Fruit fly (Drosophila melanogaster) whole organism, embryonic: Measurements from ENCODE around the gene CG6962.

Experiments
- Aef1 ChIP-seq: fragments of 200-800 bp; sonication (Bioruptor generic); IDR thresholded peaks from 3 replicates; pipeline ENCODE4 v1.3.6; 2022; ENCODE audit warnings: missing biosample characterization, missing genetic modification characterization
- B-H2 ChIP-seq: fragments of 200-800 bp; sonication (Bioruptor generic); optimal IDR thresholded peaks from 2 replicates; lab custom pipeline; 2018; ENCODE audit warnings: missing biosample characterization, mild to moderate bottlenecking, missing genetic modification characterization
- CG11560 ChIP-seq: fragments of 200-800 bp; sonication (Bioruptor generic); IDR thresholded peaks from 3 replicates; pipeline ENCODE4 v1.3.6; 2022; ENCODE audit warnings: missing biosample characterization, missing genetic modification characterization
- CG11695 ChIP-seq: fragments of 200-800 bp; sonication (Bioruptor generic); IDR thresholded peaks from 3 replicates; pipeline ENCODE4 v1.3.6; 2022; ENCODE audit warnings: missing biosample characterization, missing genetic modification characterization
- CG12155 ChIP-seq: fragments of 200-800 bp; sonication (Bioruptor generic); optimal IDR thresholded peaks from 3 replicates; lab custom pipeline; 2016; ENCODE audit warnings: missing biosample characterization, missing genetic modification characterization
- CG14667 ChIP-seq: fragments of 200-800 bp; sonication (Bioruptor generic); IDR thresholded peaks from 2 replicates; pipeline ENCODE4 v1.3.6; 2022; ENCODE audit warnings: missing biosample characterization, missing genetic modification characterization
- CG15514 ChIP-seq: fragments of 200-800 bp; sonication (Bioruptor generic); optimal IDR thresholded peaks from 3 replicates; lab custom pipeline; 2017; ENCODE audit warnings: missing biosample characterization, missing genetic modification characterization, mild to moderate bottlenecking, moderate library complexity, missing genetic modification reagents
- CG15601 ChIP-seq: fragments of 200-800 bp; sonication (Bioruptor generic); optimal IDR thresholded peaks from 3 replicates; lab custom pipeline; 2019; ENCODE audit warnings: missing biosample characterization, mild to moderate bottlenecking, missing genetic modification characterization, moderate library complexity
- CG16779 ChIP-seq: fragments of 200-800 bp; sonication (Bioruptor generic); IDR thresholded peaks from 2 replicates; pipeline ENCODE4 v1.3.6; 2022; ENCODE audit warnings: missing biosample characterization, missing genetic modification characterization
- CG18262 ChIP-seq: fragments of 200-800 bp; optimal IDR thresholded peaks from 3 replicates; lab custom pipeline; 2019; ENCODE audit warnings: missing biosample characterization, mild to moderate bottlenecking, missing genetic modification characterization, moderate library complexity
- CG30403 ChIP-seq: fragments of 200-800 bp; sonication (Bioruptor generic); optimal IDR thresholded peaks from 3 replicates; lab custom pipeline; 2016; ENCODE audit warnings: missing biosample characterization, missing genetic modification characterization
- CG34224 ChIP-seq: fragments of 200-800 bp; sonication (Bioruptor generic); IDR thresholded peaks from 3 replicates; pipeline ENCODE4 v1.3.6; 2022; ENCODE audit warnings: missing biosample characterization, missing genetic modification characterization; ENCODE audit not compliant: partially characterized antibody
- CG6175 ChIP-seq: fragments of 200-800 bp; sonication (Bioruptor generic); IDR thresholded peaks from 3 replicates; pipeline ENCODE4 v1.3.6; 2022; ENCODE audit warnings: missing biosample characterization, missing genetic modification characterization
- CG7372 ChIP-seq: fragments of 200-800 bp; sonication (Bioruptor generic); IDR thresholded peaks from 2 replicates; pipeline ENCODE4 v1.3.6; 2022; ENCODE audit warnings: missing biosample characterization, missing genetic modification characterization
- CG8089 ChIP-seq: fragments of 200-800 bp; sonication (Bioruptor generic); optimal IDR thresholded peaks from 3 replicates; lab custom pipeline; 2016; ENCODE audit warnings: missing biosample characterization, missing genetic modification characterization
- CG8765 ChIP-seq: fragments of 200-800 bp; sonication (Bioruptor generic); IDR thresholded peaks from 2 replicates; pipeline ENCODE4 v1.3.6; 2022; ENCODE audit warnings: missing biosample characterization, missing genetic modification characterization
- CG8924 ChIP-seq: fragments of 200-800 bp; optimal IDR thresholded peaks from 3 replicates; lab custom pipeline; 2019; ENCODE audit warnings: missing biosample characterization, mild to moderate bottlenecking, missing genetic modification characterization, moderate library complexity
- CkIIα-i1 ChIP-seq: fragments of 200-800 bp; sonication (Bioruptor generic); IDR thresholded peaks from 2 replicates; pipeline ENCODE4 v1.3.6; 2022; ENCODE audit warnings: missing biosample characterization, missing genetic modification characterization
- D19A ChIP-seq: fragments of 200-800 bp; optimal IDR thresholded peaks from 3 replicates; lab custom pipeline; 2019; ENCODE audit warnings: missing biosample characterization, mild to moderate bottlenecking, missing genetic modification characterization, moderate library complexity
- Dref ChIP-seq: fragments of 200-800 bp; sonication (Bioruptor generic); IDR thresholded peaks from 2 replicates; pipeline ENCODE4 v1.3.6; 2022; ENCODE audit warnings: missing biosample characterization, missing genetic modification characterization
- E2f1 ChIP-seq: fragments of 200-800 bp; sonication (Bioruptor generic); IDR thresholded peaks from 2 replicates; pipeline ENCODE4 v1.3.6; 2022; ENCODE audit warnings: missing biosample characterization, missing genetic modification characterization
- Fer1 ChIP-seq: fragments of 200-800 bp; sonication (Bioruptor generic); optimal IDR thresholded peaks from 2 replicates; lab custom pipeline; 2017; ENCODE audit warnings: missing biosample characterization, mild to moderate bottlenecking, missing genetic modification characterization
- HLH3B ChIP-seq: fragments of 200-800 bp; sonication (Bioruptor generic); IDR thresholded peaks from 2 replicates; pipeline ENCODE4 v1.3.6; 2022; ENCODE audit warnings: missing biosample characterization, missing genetic modification characterization
- Lpt ChIP-seq: fragments of >200 bp; optimal IDR thresholded peaks from 2 replicates; lab custom pipeline; 2018; ENCODE audit warnings: missing biosample characterization, missing genetic modification characterization
- Mrtf ChIP-seq: fragments of 200-800 bp; sonication (Bioruptor generic); IDR thresholded peaks from 3 replicates; pipeline ENCODE4 v1.3.6; 2022; ENCODE audit warnings: missing biosample characterization, missing genetic modification characterization
- Opbp ChIP-seq: fragments of 200-800 bp; sonication (Bioruptor generic); IDR thresholded peaks from 3 replicates; pipeline ENCODE4 v1.3.6; 2022; ENCODE audit warnings: missing biosample characterization, missing genetic modification characterization; ENCODE audit not compliant: partially characterized antibody
- Side ChIP-seq: fragments of 200-800 bp; sonication (Bioruptor generic); optimal IDR thresholded peaks from 2 replicates; lab custom pipeline; 2016; ENCODE audit warnings: missing biosample characterization, missing genetic modification characterization
- Tbp ChIP-seq: fragments of >200 bp; optimal IDR thresholded peaks from 2 replicates; lab custom pipeline; 2018; ENCODE audit warnings: missing biosample characterization, missing genetic modification characterization
- YL-1 ChIP-seq: fragments of 200-800 bp; sonication (Bioruptor generic); optimal IDR thresholded peaks from 3 replicates; lab custom pipeline; 2017; ENCODE audit warnings: missing biosample characterization, mild to moderate bottlenecking, missing genetic modification characterization
- amos ChIP-seq: fragments of 200-800 bp; sonication (Bioruptor generic); IDR thresholded peaks from 2 replicates; pipeline ENCODE4 v1.3.6; 2022; ENCODE audit warnings: missing biosample characterization, missing genetic modification characterization; ENCODE audit not compliant: partially characterized antibody
- bowl ChIP-seq: fragments of 200-800 bp; sonication (Bioruptor generic); IDR thresholded peaks from 2 replicates; pipeline ENCODE4 v1.3.6; 2022; ENCODE audit warnings: missing biosample characterization, missing genetic modification characterization
- dati ChIP-seq: fragments of 200-800 bp; sonication (Bioruptor generic); IDR thresholded peaks from 2 replicates; pipeline ENCODE4 v1.3.6; 2022; ENCODE audit warnings: missing biosample characterization, missing genetic modification characterization
- ewg ChIP-seq: fragments of 200-800 bp; sonication (Bioruptor generic); optimal IDR thresholded peaks from 3 replicates; lab custom pipeline; 2017; ENCODE audit warnings: mild to moderate bottlenecking, missing biosample characterization, missing genetic modification reagents, missing genetic modification characterization
- eyg ChIP-seq: fragments of 200-800 bp; sonication (Bioruptor generic); optimal IDR thresholded peaks from 3 replicates; lab custom pipeline; 2016; ENCODE audit warnings: missing biosample characterization, missing genetic modification characterization
- fd96Cb ChIP-seq: fragments of 200-800 bp; sonication (Bioruptor generic); optimal IDR thresholded peaks from 2 replicates; lab custom pipeline; 2018; ENCODE audit warnings: missing biosample characterization, mild to moderate bottlenecking, missing genetic modification characterization, moderate library complexity
- gce ChIP-seq: fragments of 200-800 bp; sonication (Bioruptor generic); IDR thresholded peaks from 3 replicates; pipeline ENCODE4 v1.3.6; 2022; ENCODE audit warnings: missing biosample characterization, missing genetic modification characterization
- gcm2 ChIP-seq: fragments of 200-800 bp; sonication (Bioruptor generic); optimal IDR thresholded peaks from 2 replicates; lab custom pipeline; 2016; ENCODE audit warnings: missing biosample characterization, missing genetic modification characterization
- inv ChIP-seq: fragments of 200-800 bp; sonication (Bioruptor generic); IDR thresholded peaks from 2 replicates; pipeline ENCODE4 v1.3.6; 2022; ENCODE audit warnings: missing biosample characterization, missing genetic modification characterization; ENCODE audit not compliant: partially characterized antibody
- jigr1 ChIP-seq: fragments of 200-800 bp; sonication (Bioruptor generic); IDR thresholded peaks from 3 replicates; pipeline ENCODE4 v1.3.6; 2022; ENCODE audit warnings: missing biosample characterization, missing genetic modification characterization
- lbe ChIP-seq: fragments of 200-800 bp; sonication (Bioruptor generic); optimal IDR thresholded peaks from 2 replicates; lab custom pipeline; 2016; ENCODE audit warnings: missing biosample characterization, mild to moderate bottlenecking, missing genetic modification characterization
- lola ChIP-seq, 3 experiments: fragments of >200 bp in 2 of 3; fragments of 200-800 bp in 1 of 3; sonication (Bioruptor generic) in 1 of 3; optimal IDR thresholded peaks; 2 replicates each; lab custom pipeline; 2017 to 2019; ENCODE audit warnings: missing biosample characterization in 3 of 3, missing genetic modification characterization in 3 of 3, mild to moderate bottlenecking in 1 of 3, moderate library complexity in 1 of 3
- luna ChIP-seq: fragments of 200-800 bp; sonication (Bioruptor generic); optimal IDR thresholded peaks from 2 replicates; lab custom pipeline; 2016; ENCODE audit warnings: missing biosample characterization, missing genetic modification characterization
- maf-S ChIP-seq: fragments of 200-800 bp; sonication (Bioruptor generic); optimal IDR thresholded peaks from 2 replicates; lab custom pipeline; 2016; ENCODE audit warnings: missing biosample characterization, missing genetic modification characterization
- p53 ChIP-seq: fragments of 200-800 bp; sonication (Bioruptor generic); optimal IDR thresholded peaks from 2 replicates; lab custom pipeline; 2016; ENCODE audit warnings: missing biosample characterization, missing genetic modification characterization
- pita ChIP-seq: fragments of 200-800 bp; sonication (Bioruptor generic); optimal IDR thresholded peaks from 2 replicates; lab custom pipeline; 2017; ENCODE audit warnings: missing biosample characterization, mild to moderate bottlenecking, missing genetic modification characterization
- sens ChIP-seq: fragments of 200-800 bp; sonication (Bioruptor generic); peaks from one replicate; lab custom pipeline; 2016; ENCODE audit warnings: missing biosample characterization, missing genetic modification characterization
- so ChIP-seq: fragments of 200-800 bp; sonication (Bioruptor generic); IDR thresholded peaks from 3 replicates; pipeline ENCODE4 v1.3.6; 2022; ENCODE audit warnings: missing biosample characterization, missing genetic modification characterization
- tin ChIP-seq: fragments of 200-800 bp; sonication (Bioruptor generic); optimal IDR thresholded peaks from 3 replicates; lab custom pipeline; 2016; ENCODE audit warnings: missing biosample characterization, missing genetic modification characterization
- tll ChIP-seq, 2 experiments: fragments of 200-800 bp in 1 of 2; fragments of >200 bp in 1 of 2; sonication (Bioruptor generic) in 1 of 2; optimal IDR thresholded peaks; 2 replicates each; lab custom pipeline; 2017 to 2019; ENCODE audit warnings: missing biosample characterization in 2 of 2, missing genetic modification characterization in 2 of 2, mild to moderate bottlenecking in 1 of 2, moderate library complexity in 1 of 2
- unc-4 ChIP-seq: fragments of 200-800 bp; sonication (Bioruptor generic); IDR thresholded peaks from 2 replicates; pipeline ENCODE4 v1.3.6; 2022; ENCODE audit warnings: missing biosample characterization, missing genetic modification characterization; ENCODE audit not compliant: partially characterized antibody
- vvl ChIP-seq: fragments of 200-800 bp; sonication (Bioruptor generic); IDR thresholded peaks from 2 replicates; pipeline ENCODE4 v1.3.6; 2022; ENCODE audit warnings: missing biosample characterization, missing genetic modification characterization
- wdn ChIP-seq: fragments of 200-800 bp; sonication (Bioruptor generic); IDR thresholded peaks from 2 replicates; pipeline ENCODE4 v1.3.6; 2022; ENCODE audit warnings: missing biosample characterization, missing genetic modification characterization

CG6962 gene

DNA sequence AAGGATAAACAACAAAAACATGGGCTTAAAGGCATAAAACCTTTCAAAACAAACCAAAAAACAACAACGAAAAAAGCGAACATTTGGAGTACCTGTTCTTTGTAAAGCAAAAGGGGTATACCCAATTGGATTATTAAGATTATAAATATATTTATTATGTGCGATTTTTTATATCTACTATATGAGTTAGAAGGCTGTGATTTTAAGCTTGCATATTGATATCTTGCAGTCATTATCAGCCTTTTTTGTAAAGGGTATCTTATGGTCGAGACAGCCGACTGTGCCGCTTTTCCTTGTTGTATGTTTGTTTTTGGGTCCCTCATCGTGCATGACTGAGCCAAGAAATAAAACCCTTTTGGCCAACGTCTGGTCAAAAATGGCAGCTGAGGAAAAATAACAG, 9.6 kb downstream of the CG6962 start (continued):
- TF ChIP-seq fd96Cb (tag; lab: Kevin White, UChicago) (peak; percentile 68), eyg (GFP tag; lab: Kevin White, UChicago) (no peak), HLH3B (GFP tag; lab: Robert Waterston, UW) (peak; percentile 56; the same call in 1 of the 2 replicates), CG7372 (GFP tag; lab: Robert Waterston, UW) (no peak), Tbp (GFP tag; lab: Kevin White, UChicago) (no peak), tll (GFP tag; optimal IDR thresholded peaks at IDR 0.05; lab: Kevin White, UChicago) (no peak), sens (GFP tag; lab: Kevin White, UChicago) (peak; percentile 84), E2f1 (GFP tag; lab: Robert Waterston, UW) (peak; percentile 57), CG8924 (tag; lab: Kevin White, UChicago) (peak; percentile 36), CG15514 (GFP tag; lab: Kevin White, UChicago) (peak; percentile 22), amos (GFP tag; lab: Robert Waterston, UW) (no peak), p53 (GFP tag; lab: Kevin White, UChicago) (no peak), inv (no peak), maf-S (no peak), dati (no peak), lola (GFP tag; optimal IDR thresholded peaks at IDR 0.05; lab: Kevin White, UChicago) (no peak), so (GFP tag; lab: Robert Waterston, UW) (no peak), ewg (GFP tag; lab: Kevin White, UChicago) (no peak), tin (GFP tag; lab: Kevin White, UChicago) (peak; percentile 42), CG6175 (GFP tag; lab: Robert Waterston, UW) (no peak), CG11560 (no peak), Fer1 (GFP tag; lab: Kevin White, UChicago) (peak; percentile 49), Lpt (GFP tag; lab: Kevin White, UChicago) (no peak), luna (GFP tag; lab: Kevin White, UChicago) (no peak), gce (GFP tag; lab: Robert Waterston, UW) (no peak), Opbp (no peak), CG11695 (GFP tag; lab: Robert Waterston, UW) (peak; percentile 45; the same call in 1 of the 3 replicates), CG15601 (tag; lab: Kevin White, UChicago) (no peak), D19A (tag; lab: Kevin White, UChicago) (peak; percentile 56), B-H2 (GFP tag; lab: Kevin White, UChicago) (no peak), CG12155 (GFP tag; lab: Kevin White, UChicago) (no peak), YL-1 (no peak), CG8765 (GFP tag; lab: Robert Waterston, UW) (no peak), pita (GFP tag; lab: Kevin White, UChicago) (no peak), CG14667 (GFP tag; lab: Robert Waterston, UW) (peak; percentile 31; the same call in 1 of the 2 replicates), CG34224 (GFP tag; lab: Robert Waterston, UW) (no peak), gcm2 (no peak), wdn (GFP tag; lab: Robert Waterston, UW) (peak; percentile 58), lbe (peak; percentile 34), Mrtf (GFP tag; lab: Robert Waterston, UW) (no peak), unc-4 (GFP tag; lab: Robert Waterston, UW) (no peak), vvl (GFP tag; lab: Robert Waterston, UW) (peak; percentile 62), bowl (GFP tag; lab: Robert Waterston, UW) (no peak), Dref (GFP tag; lab: Robert Waterston, UW) (no peak), jigr1 (no peak), CG8089 (GFP tag; lab: Kevin White, UChicago) (no peak), CkIIα-i1 (GFP tag; lab: Robert Waterston, UW) (no peak), Aef1 (GFP tag; lab: Robert Waterston, UW) (no peak), CG18262 (tag; lab: Kevin White, UChicago) (peak; percentile 48), CG30403 (peak; percentile 35), CG16779 (GFP tag; lab: Robert Waterston, UW) (no peak), Side (GFP tag; lab: Kevin White, UChicago) (no peak)
